In genomic region chrII:14496809-14497208, ce11 we compare ENCODE assay signal across 4 worm cellular contexts.
TF ChIP-seq lines count a peak whose summit lies in the region.

No protein-coding gene starts in this region.

TF ChIP-seq in whole organism, L2 larva, 48 proteins besides CTCF, POLR2A, EP300 and RAD21 (continues in another document):
- TF ChIP-seq skn-1 (tag; optimal IDR thresholded peaks at IDR 0.05; lab: Kevin White, UChicago), result peak; percentile 14
- no peak for TF ChIP-seq unc-39 (tag; optimal IDR thresholded peaks at IDR 0.05; lab: Kevin White, UChicago)
- TF ChIP-seq lin-13 (GFP tag; optimal IDR thresholded peaks at IDR 0.05; lab: Kevin White, UChicago), result peak; percentile 76
- TF ChIP-seq dmd-4 (tag; optimal IDR thresholded peaks at IDR 0.05; lab: Kevin White, UChicago), result no peak
- no peak for TF ChIP-seq nhr-237 (tag; optimal IDR thresholded peaks at IDR 0.05; lab: Kevin White, UChicago)
- TF ChIP-seq ZK546.5 (tag; optimal IDR thresholded peaks at IDR 0.05; lab: Kevin White, UChicago), result no peak
- TF ChIP-seq nhr-6 (tag; optimal IDR thresholded peaks at IDR 0.05; lab: Kevin White, UChicago), result no peak
- peak; percentile 86 for TF ChIP-seq nhr-129 (tag; optimal IDR thresholded peaks at IDR 0.05; lab: Kevin White, UChicago)
- peak; percentile 64 for TF ChIP-seq nhr-25 (tag; optimal IDR thresholded peaks at IDR 0.05; lab: Kevin White, UChicago)
- peak; percentile 91 for TF ChIP-seq sma-3 (GFP tag; optimal IDR thresholded peaks at IDR 0.05; lab: Kevin White, UChicago)
- peak; percentile 72 for TF ChIP-seq gmeb-1 (tag; optimal IDR thresholded peaks at IDR 0.05; lab: Kevin White, UChicago)
- TF ChIP-seq snpc-4 (tag; optimal IDR thresholded peaks at IDR 0.05; lab: Kevin White, UChicago), result peak; percentile 81
- TF ChIP-seq C34F6.9 (tag; optimal IDR thresholded peaks at IDR 0.05; lab: Kevin White, UChicago), result peak; percentile 61
- TF ChIP-seq ztf-11 (tag; optimal IDR thresholded peaks at IDR 0.05; lab: Kevin White, UChicago), result no peak
- no peak for TF ChIP-seq zag-1 (tag; optimal IDR thresholded peaks at IDR 0.05; lab: Kevin White, UChicago)
- TF ChIP-seq ama-1 (optimal IDR thresholded peaks at IDR 0.05; lab: Kevin White, UChicago), result no peak
- TF ChIP-seq ceh-16 (tag; optimal IDR thresholded peaks at IDR 0.05; lab: Kevin White, UChicago), result peak; percentile 72
- TF ChIP-seq nhr-12 (tag; optimal IDR thresholded peaks at IDR 0.05; lab: Kevin White, UChicago), result no peak
- peak; percentile 62 to 72 for TF ChIP-seq lsy-2 (tag; optimal IDR thresholded peaks at IDR 0.05; lab: Kevin White, UChicago)
- TF ChIP-seq aly-2 (tag; optimal IDR thresholded peaks at IDR 0.05; lab: Kevin White, UChicago), result no peak
- peak; percentile 93 for TF ChIP-seq nhr-21 (tag; optimal IDR thresholded peaks at IDR 0.05; lab: Kevin White, UChicago)
- TF ChIP-seq sma-9 (GFP tag; optimal IDR thresholded peaks at IDR 0.05; lab: Kevin White, UChicago), result peak; percentile 78
- no peak for TF ChIP-seq sma-9 (tag; optimal IDR thresholded peaks at IDR 0.05; lab: Kevin White, UChicago)
- no peak for TF ChIP-seq elt-3 (tag; optimal IDR thresholded peaks at IDR 0.05; lab: Kevin White, UChicago)

TF ChIP-seq in whole organism, L4 larva, 104 proteins besides CTCF, POLR2A, EP300 and RAD21 (continues in another document):
- TF ChIP-seq ZK337.2 (GFP tag; IDR thresholded peaks at IDR 0.05; lab: Robert Waterston, UW), result peak; percentile 75
- TF ChIP-seq mep-1 (tag; optimal IDR thresholded peaks at IDR 0.05; lab: Kevin White, UChicago), result peak; percentile 83
- TF ChIP-seq lin-13 (GFP tag; optimal IDR thresholded peaks at IDR 0.05; lab: Kevin White, UChicago), result peak; percentile 46
- peak; percentile 63 for TF ChIP-seq lin-29 (GFP tag; IDR thresholded peaks at IDR 0.05; lab: Robert Waterston, UW)
- peak; percentile 97 for TF ChIP-seq lim-7 (GFP tag; IDR thresholded peaks at IDR 0.05; lab: Robert Waterston, UW)
- TF ChIP-seq R02D3.7 (tag; optimal IDR thresholded peaks at IDR 0.05; lab: Kevin White, UChicago), result peak; percentile 7
- peak; percentile 80 for TF ChIP-seq hlh-11 (tag; optimal IDR thresholded peaks at IDR 0.05; lab: Kevin White, UChicago)
- TF ChIP-seq dve-1 (tag; optimal IDR thresholded peaks at IDR 0.05; lab: Kevin White, UChicago; ENCODE audit: insufficient read depth), result peak; percentile 90
- TF ChIP-seq ceh-44 (GFP tag; IDR thresholded peaks at IDR 0.05; lab: Robert Waterston, UW), result peak; percentile 90
- TF ChIP-seq sdz-12 (GFP tag; optimal IDR thresholded peaks at IDR 0.05; lab: Kevin White, UChicago), result peak; percentile 59
- TF ChIP-seq nhr-42 (GFP tag; IDR thresholded peaks at IDR 0.05; lab: Robert Waterston, UW), result peak; percentile 95
- TF ChIP-seq ceh-82 (tag; optimal IDR thresholded peaks at IDR 0.05; lab: Kevin White, UChicago), result no peak
- peak; percentile 60 to 92 for TF ChIP-seq daf-16 (GFP tag; optimal IDR thresholded peaks at IDR 0.05; lab: Kevin White, UChicago)
- TF ChIP-seq daf-16 (tag; optimal IDR thresholded peaks at IDR 0.05; lab: Kevin White, UChicago), result peak; percentile 77
- TF ChIP-seq mdl-1 (tag; optimal IDR thresholded peaks at IDR 0.05; lab: Kevin White, UChicago), result peak in 1 of 2 experiments; percentile 48
- TF ChIP-seq vab-7 (GFP tag; IDR thresholded peaks at IDR 0.05; lab: Robert Waterston, UW), result peak; percentile 91
- peak; percentile 87 for TF ChIP-seq D1046.2 (GFP tag; IDR thresholded peaks at IDR 0.05; lab: Robert Waterston, UW)
- TF ChIP-seq mxl-3 (GFP tag; optimal IDR thresholded peaks at IDR 0.05; lab: Kevin White, UChicago), result peak; percentile 83
- peak; percentile 91 for TF ChIP-seq nhr-28 (tag; optimal IDR thresholded peaks at IDR 0.05; lab: Kevin White, UChicago)
- TF ChIP-seq mxl-2 (GFP tag; conservative IDR thresholded peaks at IDR 0.05; lab: Robert Waterston, UW), result peak; percentile 60
- peak; percentile 86 for TF ChIP-seq hmg-1.1 (GFP tag; IDR thresholded peaks at IDR 0.05; lab: Robert Waterston, UW)
- TF ChIP-seq dmd-9 (GFP tag; IDR thresholded peaks at IDR 0.05; lab: Robert Waterston, UW), result peak; percentile 76
- no peak for TF ChIP-seq daf-12 (tag; optimal IDR thresholded peaks at IDR 0.05; lab: Kevin White, UChicago)
- TF ChIP-seq T20F7.1 (GFP tag; optimal IDR thresholded peaks at IDR 0.05; lab: Kevin White, UChicago), result peak; percentile 74

TF ChIP-seq in whole organism, late embryonic, 69 proteins besides CTCF, POLR2A, EP300 and RAD21 (continues in another document):
- TF ChIP-seq ref-2 (tag; optimal IDR thresholded peaks at IDR 0.05; lab: Kevin White, UChicago) (peak; percentile 83), ceh-19 (GFP tag; optimal IDR thresholded peaks at IDR 0.05; lab: Kevin White, UChicago) (peak; percentile 82), hlh-30 (tag; optimal IDR thresholded peaks at IDR 0.05; lab: Kevin White, UChicago; ENCODE audit: insufficient read depth) (peak; percentile 24), zip-5 (tag; optimal IDR thresholded peaks at IDR 0.05; lab: Kevin White, UChicago) (peak; percentile 68), ceh-30 (tag; optimal IDR thresholded peaks at IDR 0.05; lab: Kevin White, UChicago) (peak; percentile 73), pqm-1 (tag; optimal IDR thresholded peaks at IDR 0.05; lab: Kevin White, UChicago) (peak; percentile 90), rnt-1 (tag; optimal IDR thresholded peaks at IDR 0.05; lab: Kevin White, UChicago) (peak; percentile 96), C08G9.2 (tag; optimal IDR thresholded peaks at IDR 0.05; lab: Kevin White, UChicago) (peak; percentile 83), ets-4 (tag; optimal IDR thresholded peaks at IDR 0.05; lab: Kevin White, UChicago) (peak; percentile 63), fkh-6 (tag; optimal IDR thresholded peaks at IDR 0.05; lab: Kevin White, UChicago) (peak; percentile 85), hlh-8 (tag; optimal IDR thresholded peaks at IDR 0.05; lab: Kevin White, UChicago) (peak; percentile 63), fkh-10 (GFP tag; optimal IDR thresholded peaks at IDR 0.05; lab: Kevin White, UChicago) (no peak), ceh-14 (tag; optimal IDR thresholded peaks at IDR 0.05; lab: Kevin White, UChicago) (peak; percentile 70), gmeb-2 (tag; optimal IDR thresholded peaks at IDR 0.05; lab: Kevin White, UChicago) (peak; percentile 86), sox-2 (GFP tag; IDR thresholded peaks at IDR 0.05; lab: Robert Waterston, UW) (peak; percentile 79), elt-2 (tag; optimal IDR thresholded peaks at IDR 0.05; lab: Kevin White, UChicago) (peak; percentile 93), eyg-1 (tag; optimal IDR thresholded peaks at IDR 0.05; lab: Kevin White, UChicago) (peak; percentile 83), lim-6 (tag; optimal IDR thresholded peaks at IDR 0.05; lab: Kevin White, UChicago) (no peak), dve-1 (tag; optimal IDR thresholded peaks at IDR 0.05; lab: Kevin White, UChicago) (peak; percentile 88), odd-2 (tag; optimal IDR thresholded peaks at IDR 0.05; lab: Kevin White, UChicago) (peak; percentile 58), pros-1 (tag; optimal IDR thresholded peaks at IDR 0.05; lab: Kevin White, UChicago) (peak; percentile 15), unc-86 (tag; optimal IDR thresholded peaks at IDR 0.05; lab: Kevin White, UChicago) (peak; percentile 72), unc-42 (tag; optimal IDR thresholded peaks at IDR 0.05; lab: Kevin White, UChicago) (peak; percentile 10), ceh-45 (GFP tag; IDR thresholded peaks at IDR 0.05; lab: Robert Waterston, UW) (no peak), ceh-48 (tag; optimal IDR thresholded peaks at IDR 0.05; lab: Kevin White, UChicago) (peak; percentile 77), lin-11 (tag; optimal IDR thresholded peaks at IDR 0.05; lab: Kevin White, UChicago) (peak; percentile 80)

TF ChIP-seq in whole organism, mixed stage, embryonic, 35 proteins besides CTCF, POLR2A, EP300 and RAD21 (continues in another document):
- TF ChIP-seq ztf-11 (tag; optimal IDR thresholded peaks at IDR 0.05; lab: Kevin White, UChicago) (no peak), zip-8 (tag; optimal IDR thresholded peaks at IDR 0.05; lab: Kevin White, UChicago) (no peak), elt-3 (tag; optimal IDR thresholded peaks at IDR 0.05; lab: Kevin White, UChicago) (peak; percentile 80), flh-1 (GFP tag; optimal IDR thresholded peaks at IDR 0.05; lab: Kevin White, UChicago) (peak; percentile 71), nhr-12 (tag; optimal IDR thresholded peaks at IDR 0.05; lab: Kevin White, UChicago) (peak; percentile 88), blmp-1 (tag; optimal IDR thresholded peaks at IDR 0.05; lab: Kevin White, UChicago) (no peak), mls-2 (tag; optimal IDR thresholded peaks at IDR 0.05; lab: Kevin White, UChicago) (peak; percentile 94), mep-1 (tag; optimal IDR thresholded peaks at IDR 0.05; lab: Kevin White, UChicago) (peak; percentile 54), pha-4 (tag; optimal IDR thresholded peaks at IDR 0.05; lab: Kevin White, UChicago) (peak; percentile 80), snpc-4 (tag; optimal IDR thresholded peaks at IDR 0.05; lab: Kevin White, UChicago) (no peak), elt-1 (tag; optimal IDR thresholded peaks at IDR 0.05; lab: Kevin White, UChicago; ENCODE audit: borderline replicate concordance, insufficient read depth) (no peak), nhr-2 (tag; optimal IDR thresholded peaks at IDR 0.05; lab: Kevin White, UChicago) (no peak), ham-2 (GFP tag; optimal IDR thresholded peaks at IDR 0.05; lab: Kevin White, UChicago) (peak; percentile 89), cnd-1 (tag; optimal IDR thresholded peaks at IDR 0.05; lab: Kevin White, UChicago) (peak; percentile 94), tbx-8 (GFP tag; optimal IDR thresholded peaks at IDR 0.05; lab: Kevin White, UChicago) (peak; percentile 82), lin-32 (GFP tag; optimal IDR thresholded peaks at IDR 0.05; lab: Kevin White, UChicago) (peak; percentile 94), sptf-1 (tag; optimal IDR thresholded peaks at IDR 0.05; lab: Kevin White, UChicago) (peak; percentile 94), M03D4.4 (tag; optimal IDR thresholded peaks at IDR 0.05; lab: Kevin White, UChicago) (peak; percentile 93), ceh-39 (tag; optimal IDR thresholded peaks at IDR 0.05; lab: Kevin White, UChicago) (peak; percentile 39), hlh-1 (tag; optimal IDR thresholded peaks at IDR 0.05; lab: Kevin White, UChicago) (peak; percentile 87), lin-13 (tag; optimal IDR thresholded peaks at IDR 0.05; lab: Kevin White, UChicago) (peak; percentile 72), nhr-76 (tag; optimal IDR thresholded peaks at IDR 0.05; lab: Kevin White, UChicago) (no peak), ces-1 (GFP tag; optimal IDR thresholded peaks at IDR 0.05; lab: Kevin White, UChicago) (no peak), ceh-83 (GFP tag; optimal IDR thresholded peaks at IDR 0.05; lab: Kevin White, UChicago) (peak; percentile 96), ceh-43 (GFP tag; optimal IDR thresholded peaks at IDR 0.05; lab: Kevin White, UChicago) (peak; percentile 88), drap-1 (GFP tag; optimal IDR thresholded peaks at IDR 0.05; lab: Kevin White, UChicago) (peak; percentile 88), nhr-28 (tag; optimal IDR thresholded peaks at IDR 0.05; lab: Kevin White, UChicago) (peak; percentile 63), unc-120 (tag; optimal IDR thresholded peaks at IDR 0.05; lab: Kevin White, UChicago; ENCODE audit: poor library complexity, severe bottlenecking) (peak; percentile 90), lsy-2 (tag; optimal IDR thresholded peaks at IDR 0.05; lab: Kevin White, UChicago) (peak; percentile 49)
